Worm (Caenorhabditis elegans): ENCODE results near the gene F58E6.13.

The F58E6.13 gene

ce11 chrV:9768828-9769778 is 24.1 kb downstream of the F58E6.13 start, which contains the start of gene unc-42 (continued):
- 0 out of 2 replicates have a peak, but pooled peaks have one; percentile 12 for TF ChIP-seq Y95B8A.8 (GFP tag; IDR thresholded peaks at IDR 0.05)
- TF ChIP-seq ccch-3 (GFP tag; optimal IDR thresholded peaks at IDR 0.05), result no peak
- no peak for TF ChIP-seq ceh-100 (GFP tag; IDR thresholded peaks at IDR 0.05)
- TF ChIP-seq bed-1 (GFP tag; IDR thresholded peaks at IDR 0.05), result no peak
- TF ChIP-seq lsl-1 (GFP tag; optimal IDR thresholded peaks at IDR 0.05), result no peak
- TF ChIP-seq dox-1 (GFP tag; IDR thresholded peaks at IDR 0.05), result no peak
- no peak for TF ChIP-seq F22D6.2 (tag; optimal IDR thresholded peaks at IDR 0.05)
- TF ChIP-seq sea-2 (GFP tag; IDR thresholded peaks at IDR 0.05), result 0 out of 2 replicates have a peak, but pooled peaks have one; percentile 38
- no peak for TF ChIP-seq mcd-1 (GFP tag; IDR thresholded peaks at IDR 0.05)

- TF ChIP-seq bed-1 (GFP tag; IDR thresholded peaks at IDR 0.05) (no peak), nfya-1 (tag; optimal IDR thresholded peaks at IDR 0.05; ENCODE audit: borderline replicate concordance, insufficient read depth) (no peak), F55B11.4 (tag; optimal IDR thresholded peaks at IDR 0.05; ENCODE audit: borderline replicate concordance, insufficient read depth) (no peak), zfh-2 (GFP tag; conservative IDR thresholded peaks at IDR 0.05) (no peak), nhr-120 (GFP tag; IDR thresholded peaks at IDR 0.05) (no peak), nfyb-1 (GFP tag; IDR thresholded peaks at IDR 0.05) (no peak), snpc-1.3 (tag; optimal IDR thresholded peaks at IDR 0.05; ENCODE audit: insufficient read depth) (no peak), let-526 (GFP tag; IDR thresholded peaks at IDR 0.05) (no peak), tbx-9 (tag; optimal IDR thresholded peaks at IDR 0.05; ENCODE audit: borderline replicate concordance) (no peak), unc-62 (GFP tag; optimal IDR thresholded peaks at IDR 0.05) (no peak), mxl-1 (tag; optimal IDR thresholded peaks at IDR 0.05) (no peak)
These were observed 26.3 kb downstream of the F58E6.13 start for ce11 chrV:9771311-9771710.

ce11 chrV:9771970-9772369 is 26.9 kb downstream of the F58E6.13 start, which contains the start of gene F46B6.2:
Gene F46B6.2, plus strand, starts transcription at chrV:9772285.
- no peak for TF ChIP-seq attf-3 (GFP tag; conservative IDR thresholded peaks at IDR 0.05)
- TF ChIP-seq B0035.1 (tag; optimal IDR thresholded peaks at IDR 0.05), result no peak
- TF ChIP-seq attf-5 (GFP tag; optimal IDR thresholded peaks at IDR 0.05), result no peak
- TF ChIP-seq attf-6 (GFP tag; IDR thresholded peaks at IDR 0.05), result no peak
- TF ChIP-seq egrh-3 (GFP tag; IDR thresholded peaks at IDR 0.05), result no peak
- TF ChIP-seq fkh-3 (tag; optimal IDR thresholded peaks at IDR 0.05), result no peak
- no peak for TF ChIP-seq sdz-38 (tag; optimal IDR thresholded peaks at IDR 0.05)
- no peak for TF ChIP-seq Y67H2A.10 (GFP tag; conservative IDR thresholded peaks at IDR 0.05)
- TF ChIP-seq ceh-79 (tag; optimal IDR thresholded peaks at IDR 0.05), result no peak
- TF ChIP-seq pbrm-1 (GFP tag; IDR thresholded peaks at IDR 0.05), result no peak
- TF ChIP-seq aptf-3 (GFP tag; IDR thresholded peaks at IDR 0.05), result no peak
- no peak for TF ChIP-seq nhr-90 (tag; optimal IDR thresholded peaks at IDR 0.05)
- no peak for TF ChIP-seq die-1 (tag; optimal IDR thresholded peaks at IDR 0.05)
- TF ChIP-seq snpc-4 (GFP tag; optimal IDR thresholded peaks at IDR 0.05), result no peak
- no peak for TF ChIP-seq snpc-4 (tag; optimal IDR thresholded peaks at IDR 0.05)
- TF ChIP-seq ZK185.1 (tag; optimal IDR thresholded peaks at IDR 0.05; ENCODE audit: poor library complexity, severe bottlenecking), result no peak
- no peak for TF ChIP-seq let-526 (GFP tag; IDR thresholded peaks at IDR 0.05)

Measured in whole organism, young adult.